Fruit fly (Drosophila melanogaster): ENCODE measurements around the gene CG3323.

DNA sequence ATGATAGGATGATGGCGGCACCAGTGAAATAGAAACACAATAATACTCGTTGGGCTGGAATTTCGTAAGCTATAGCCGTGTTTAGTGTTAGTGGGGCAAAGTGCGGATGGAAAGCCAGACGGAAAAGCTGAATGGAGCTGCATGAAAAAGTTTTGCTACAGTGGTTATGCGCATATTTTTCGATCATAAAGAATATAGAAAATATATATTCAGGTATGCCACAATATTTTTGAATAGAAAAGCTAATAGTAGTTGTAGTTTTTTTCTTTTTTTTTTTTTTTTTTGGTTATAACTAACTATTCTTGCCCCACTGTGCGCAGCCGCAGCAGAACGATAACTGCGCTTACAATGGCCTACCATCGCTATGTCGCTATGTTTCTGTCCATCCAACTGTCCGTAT, 19.0 kb downstream of the CG3323 start:
- TF ChIP-seq Ets97D (GFP tag; optimal IDR thresholded peaks at IDR 0.05) (no peak), Sin3A (optimal IDR thresholded peaks at IDR 0.05) (no peak), CG8388 (GFP tag; optimal IDR thresholded peaks at IDR 0.05) (no peak), cg (GFP tag; optimal IDR thresholded peaks at IDR 0.05) (no peak), CG9817 (tag; optimal IDR thresholded peaks at IDR 0.05) (no peak), CG12391 (tag; optimal IDR thresholded peaks at IDR 0.05) (no peak), Atf6 (GFP tag; IDR thresholded peaks at IDR 0.05) (no peak), lov (optimal IDR thresholded peaks at IDR 0.05) (no peak), lov (GFP tag; IDR thresholded peaks at IDR 0.05) (no peak), Sox100B (GFP tag; optimal IDR thresholded peaks at IDR 0.05) (peak; percentile 14), insv (GFP tag; optimal IDR thresholded peaks at IDR 0.05) (no peak), CG13894 (tag; optimal IDR thresholded peaks at IDR 0.05) (no peak)
